Fruit fly (Drosophila melanogaster) whole organism, pupa: ENCODE results near the gene mei-9.

Experiments
- CG12605 ChIP-seq: fragments of 200-800 bp; sonication (Bioruptor generic); IDR thresholded peaks from 2 replicates; pipeline ENCODE4 v1.3.6; 2022; ENCODE audit warnings: missing biosample characterization, missing genetic modification characterization
- D1 ChIP-seq: fragments of 200-800 bp; sonication (Bioruptor generic); optimal IDR thresholded peaks from 2 replicates; lab custom pipeline; 2018; ENCODE audit warnings: missing biosample characterization, mild to moderate bottlenecking, missing genetic modification characterization, moderate library complexity
- Snoo ChIP-seq: fragments of 200-800 bp; sonication (Bioruptor generic); optimal IDR thresholded peaks from 3 replicates; lab custom pipeline; 2017; ENCODE audit warnings: missing biosample characterization, mild to moderate bottlenecking, missing genetic modification characterization, inconsistent platforms
- fd96Ca ChIP-seq: fragments of 200-800 bp; sonication (Bioruptor generic); IDR thresholded peaks from 3 replicates; pipeline ENCODE4 v1.3.6; 2022; ENCODE audit warnings: missing biosample characterization, missing genetic modification characterization
- gl ChIP-seq: fragments of 200-800 bp; sonication (Bioruptor generic); optimal IDR thresholded peaks from 2 replicates; lab custom pipeline; 2018; ENCODE audit warnings: missing biosample characterization, mild to moderate bottlenecking, missing genetic modification characterization

- TF ChIP-seq D1 (tag; lab: Kevin White, UChicago), result no peak
- no peak for TF ChIP-seq gl (tag; lab: Kevin White, UChicago)
- no peak for TF ChIP-seq fd96Ca (GFP tag; lab: Robert Waterston, UW)
- TF ChIP-seq Snoo (tag; lab: Kevin White, UChicago), result no peak
- no peak for TF ChIP-seq CG12605 (GFP tag; lab: Robert Waterston, UW)
Measured at dm6 chrX:4293418-4293817, 25.2 kb downstream of the mei-9 start.
